Fruit fly (Drosophila melanogaster) whole organism, embryonic: ENCODE measurements around the gene alphaTub84B.

Experiments used
- Ptx1 ChIP-seq: fragments of 200-800 bp; sonication (Bioruptor generic); IDR thresholded peaks from 2 replicates; pipeline ENCODE4 v1.3.6; 2022; ENCODE audit warnings: missing biosample characterization, missing genetic modification characterization
- abd-A ChIP-seq: fragments of 200-800 bp; sonication (Bioruptor generic); optimal IDR thresholded peaks from 3 replicates; lab custom pipeline; 2019; ENCODE audit warnings: missing biosample characterization, mild to moderate bottlenecking, missing genetic modification characterization, moderate library complexity

DNA sequence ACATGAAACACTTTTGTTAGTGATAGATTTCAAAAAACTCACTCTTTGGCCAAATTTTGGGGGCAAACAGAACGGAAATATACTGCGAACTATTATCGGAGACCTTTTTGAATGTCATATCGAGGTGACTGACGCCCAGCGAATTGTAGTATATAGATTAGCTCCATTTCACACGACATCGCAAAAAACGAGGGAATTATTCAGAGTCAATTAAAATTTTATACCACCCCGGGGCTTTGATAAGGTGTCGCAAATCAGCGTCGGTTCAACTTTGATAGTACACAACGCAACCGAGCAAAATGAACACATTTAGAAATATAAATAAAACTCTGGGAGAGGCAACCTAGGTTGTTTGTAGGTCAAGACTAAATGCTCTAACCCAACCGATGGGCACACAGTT is 28.4 kb upstream of the alphaTub84B start:
- TF ChIP-seq abd-A = no peak
- no peak for TF ChIP-seq Ptx1 (GFP tag; lab: Robert Waterston, UW)
